Worm (Caenorhabditis elegans): Measurements from ENCODE around the gene wrt-2.

Gene wrt-2

DNA sequence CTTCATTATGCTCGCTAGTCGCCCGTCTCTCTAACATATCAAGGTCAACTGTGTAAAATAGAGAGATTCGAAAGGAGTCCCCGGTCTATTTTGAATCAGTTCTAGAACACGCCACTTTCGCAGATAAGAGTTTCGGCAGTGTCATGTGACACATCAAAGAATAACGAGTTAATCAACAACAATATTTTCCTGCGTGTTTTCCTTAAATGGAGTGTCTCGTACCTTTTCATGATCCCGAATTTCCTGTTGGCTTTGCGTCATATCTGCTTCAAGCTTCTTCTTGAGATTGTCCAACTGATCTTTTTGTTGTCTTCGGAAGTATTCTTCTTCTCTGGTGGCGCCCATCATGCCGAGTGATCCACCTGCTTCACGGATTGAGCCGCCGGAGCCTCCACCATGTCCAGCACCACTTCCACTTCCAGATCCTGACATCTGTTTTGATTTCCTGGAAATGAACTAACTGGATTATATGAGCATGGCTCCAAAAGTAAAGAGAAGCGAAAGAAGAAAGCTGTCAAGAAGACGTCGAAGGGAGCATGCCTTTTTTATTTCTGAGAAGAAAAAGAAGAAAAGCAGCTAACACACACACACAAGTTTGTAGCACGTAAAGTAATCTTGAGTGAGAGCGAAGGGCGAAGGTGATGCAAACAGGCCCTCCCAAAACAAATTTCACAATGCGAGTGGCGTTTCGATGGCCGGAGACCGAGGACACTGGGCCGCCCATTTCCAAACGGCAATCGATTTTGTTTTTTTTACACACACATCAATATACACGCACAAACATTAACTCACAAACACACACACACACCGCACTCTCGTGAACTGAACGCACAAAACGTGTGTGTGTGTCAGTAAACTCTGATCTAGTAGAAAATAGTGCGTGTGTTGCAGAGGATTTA, 21.2 kb upstream of the wrt-2 start:
- TF ChIP-seq nhr-237 (tag; optimal IDR thresholded peaks at IDR 0.05) = no peak
- no peak for TF ChIP-seq nhr-28 (tag; optimal IDR thresholded peaks at IDR 0.05)
- no peak for TF ChIP-seq lin-32 (GFP tag; optimal IDR thresholded peaks at IDR 0.05)
- no peak for TF ChIP-seq mep-1 (tag; optimal IDR thresholded peaks at IDR 0.05)
- TF ChIP-seq M03D4.4 (tag; optimal IDR thresholded peaks at IDR 0.05) = no peak
- no peak for TF ChIP-seq elt-3 (tag; optimal IDR thresholded peaks at IDR 0.05)

DNA sequence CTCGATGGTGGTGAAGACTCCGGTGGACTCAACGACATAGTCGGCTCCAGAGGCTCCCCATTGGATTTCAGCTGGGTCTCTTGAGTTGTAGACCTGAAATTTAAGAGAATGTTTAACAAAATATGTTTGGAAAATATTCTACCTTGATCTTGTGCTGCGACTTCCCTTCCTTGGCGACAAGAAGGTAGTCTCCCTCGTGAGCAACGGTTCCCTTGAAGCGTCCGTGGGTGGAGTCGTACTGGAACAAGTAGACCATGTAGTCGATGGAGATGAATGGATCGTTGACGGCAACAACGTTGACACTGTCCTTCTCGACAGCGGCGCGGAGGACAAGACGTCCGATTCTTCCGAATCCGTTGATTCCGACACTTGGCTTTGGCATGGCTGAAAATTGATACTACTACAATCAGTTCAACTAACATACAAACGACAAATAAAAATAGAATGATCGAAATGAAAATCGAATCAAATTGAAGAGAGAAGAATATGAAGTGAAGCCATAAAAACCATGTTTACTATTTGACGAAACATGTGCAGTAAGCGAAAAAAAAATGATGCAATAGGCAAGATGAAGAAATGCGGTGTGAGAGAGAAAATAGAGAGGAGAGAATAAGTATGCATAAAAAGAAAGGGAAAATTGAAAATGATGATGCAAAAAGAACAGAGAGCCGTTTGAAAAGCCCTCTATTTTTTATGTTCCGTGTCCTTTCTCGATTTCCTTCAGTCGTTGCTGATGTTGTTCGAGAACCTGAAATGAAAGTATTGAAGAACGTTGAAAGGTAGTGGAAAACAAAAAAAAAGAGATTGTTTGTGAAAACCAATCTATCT, 20.4 kb upstream of the wrt-2 start, which contains the start of gene gpd-2:
Gene gpd-2 (minus strand): TSS at position 384 of the 828 bp plus-strand sequence.
- TF ChIP-seq zip-8 (tag; optimal IDR thresholded peaks at IDR 0.05) (no peak), unc-62 (GFP tag; optimal IDR thresholded peaks at IDR 0.05) (no peak), tbx-8 (GFP tag; optimal IDR thresholded peaks at IDR 0.05) (no peak), bed-3 (GFP tag; optimal IDR thresholded peaks at IDR 0.05) (no peak), unc-120 (tag; optimal IDR thresholded peaks at IDR 0.05; ENCODE audit: poor library complexity, severe bottlenecking) (no peak), elt-3 (tag; optimal IDR thresholded peaks at IDR 0.05) (no peak), lin-32 (GFP tag; optimal IDR thresholded peaks at IDR 0.05) (no peak), elt-1 (tag; optimal IDR thresholded peaks at IDR 0.05; ENCODE audit: borderline replicate concordance, insufficient read depth) (no peak), flh-1 (GFP tag; optimal IDR thresholded peaks at IDR 0.05) (no peak), nhr-76 (tag; optimal IDR thresholded peaks at IDR 0.05) (no peak), ham-2 (GFP tag; optimal IDR thresholded peaks at IDR 0.05) (no peak), lin-13 (tag; optimal IDR thresholded peaks at IDR 0.05) (no peak), mep-1 (tag; optimal IDR thresholded peaks at IDR 0.05) (no peak), unc-39 (tag; optimal IDR thresholded peaks at IDR 0.05) (no peak), cnd-1 (tag; optimal IDR thresholded peaks at IDR 0.05) (no peak), ceh-39 (tag; optimal IDR thresholded peaks at IDR 0.05) (no peak), M03D4.4 (tag; optimal IDR thresholded peaks at IDR 0.05) (no peak), blmp-1 (tag; optimal IDR thresholded peaks at IDR 0.05) (no peak), lsy-2 (tag; optimal IDR thresholded peaks at IDR 0.05) (no peak)

DNA sequence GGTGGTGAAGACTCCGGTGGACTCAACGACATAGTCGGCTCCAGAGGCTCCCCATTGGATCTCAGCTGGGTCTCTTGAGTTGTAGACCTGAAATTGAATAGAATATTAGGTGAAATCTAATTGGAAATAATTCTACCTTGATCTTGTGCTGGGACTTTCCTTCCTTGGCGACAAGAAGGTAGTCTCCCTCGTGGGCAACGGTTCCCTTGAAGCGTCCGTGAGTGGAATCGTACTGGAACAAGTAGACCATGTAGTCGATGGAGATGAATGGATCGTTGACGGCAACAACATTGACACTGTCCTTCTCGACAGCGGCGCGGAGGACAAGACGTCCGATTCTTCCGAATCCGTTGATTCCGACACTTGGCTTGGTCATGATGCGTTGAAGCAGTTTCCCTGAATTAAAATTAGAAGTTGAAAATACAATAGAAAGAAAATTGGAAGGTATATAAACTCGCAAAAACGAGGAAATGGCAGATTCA, 18.8 kb upstream of the wrt-2 start, which contains the start of gene gpd-3:
Gene gpd-3 (minus strand): TSS at position 396 of the 482 bp plus-strand sequence.
- TF ChIP-seq nhr-76 (tag; optimal IDR thresholded peaks at IDR 0.05) (no peak), ces-1 (GFP tag; optimal IDR thresholded peaks at IDR 0.05) (no peak), elt-1 (tag; optimal IDR thresholded peaks at IDR 0.05; ENCODE audit: borderline replicate concordance, insufficient read depth) (no peak)

DNA sequence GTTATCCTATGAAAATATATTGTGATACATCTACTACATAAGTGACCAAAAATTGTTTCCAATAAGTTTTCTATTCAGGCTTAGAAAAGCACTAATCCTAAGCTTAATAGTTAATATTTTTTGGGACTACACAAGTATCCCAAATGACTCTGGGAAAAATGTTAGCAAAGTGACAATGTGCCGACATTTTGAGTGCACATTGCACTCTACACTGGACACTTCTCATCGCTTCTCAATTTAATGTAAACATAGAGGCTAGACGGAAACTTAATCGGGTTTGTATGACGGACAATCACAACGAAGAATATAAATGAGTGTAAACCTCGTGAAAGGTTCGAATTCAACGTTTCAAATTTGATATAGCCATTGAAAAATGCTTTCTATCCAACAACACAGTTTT, 17.5 kb upstream of the wrt-2 start:
- no peak for TF ChIP-seq mep-1 (tag; optimal IDR thresholded peaks at IDR 0.05)
- peak; percentile 17 for TF ChIP-seq hlh-1 (tag; optimal IDR thresholded peaks at IDR 0.05)
- TF ChIP-seq pha-4 (tag; optimal IDR thresholded peaks at IDR 0.05) = peak; percentile 65
- no peak for TF ChIP-seq ztf-11 (tag; optimal IDR thresholded peaks at IDR 0.05)
- TF ChIP-seq ceh-43 (GFP tag; optimal IDR thresholded peaks at IDR 0.05) = no peak
- no peak for TF ChIP-seq nhr-2 (tag; optimal IDR thresholded peaks at IDR 0.05)
- TF ChIP-seq nhr-12 (tag; optimal IDR thresholded peaks at IDR 0.05) = no peak
- TF ChIP-seq ces-1 (GFP tag; optimal IDR thresholded peaks at IDR 0.05) = peak; percentile 65
- peak; percentile 55 for TF ChIP-seq unc-62 (GFP tag; optimal IDR thresholded peaks at IDR 0.05)

DNA sequence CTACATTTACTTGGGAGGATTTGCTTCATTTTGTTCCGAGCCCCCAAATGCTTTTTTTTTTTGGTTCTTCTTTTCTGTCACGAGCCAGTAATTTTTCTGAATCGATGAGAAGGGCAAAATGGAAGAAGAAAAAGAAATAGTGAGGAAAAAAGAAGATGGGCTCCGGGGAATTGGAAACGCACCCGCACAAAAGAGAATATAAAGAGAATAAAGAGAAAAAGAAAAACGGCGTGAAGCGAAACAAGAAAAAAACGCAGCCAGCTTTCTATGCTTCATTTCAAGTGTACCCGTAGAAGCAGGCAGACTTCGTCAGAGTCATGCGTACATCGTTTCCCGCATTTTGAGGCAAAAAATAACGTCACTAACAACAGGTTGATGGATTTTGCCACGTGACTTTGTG, 16.9 kb upstream of the wrt-2 start:
- peak; percentile 48 for TF ChIP-seq ces-1 (GFP tag; optimal IDR thresholded peaks at IDR 0.05)
- TF ChIP-seq nhr-28 (tag; optimal IDR thresholded peaks at IDR 0.05) = no peak

Measured in whole organism, mixed stage, embryonic.